Worm (Caenorhabditis elegans): ENCODE results near the gene nspg-13.

- TF ChIP-seq unc-62 (GFP tag; optimal IDR thresholded peaks at IDR 0.05) (no peak), mep-1 (tag; optimal IDR thresholded peaks at IDR 0.05) (no peak), ceh-82 (tag; optimal IDR thresholded peaks at IDR 0.05) (no peak), elt-3 (tag; optimal IDR thresholded peaks at IDR 0.05) (no peak), lin-13 (GFP tag; optimal IDR thresholded peaks at IDR 0.05) (no peak), snu-23 (GFP tag; optimal IDR thresholded peaks at IDR 0.05) (no peak), nhr-19 (GFP tag; conservative IDR thresholded peaks at IDR 0.05) (no peak), snpc-4 (tag; optimal IDR thresholded peaks at IDR 0.05) (no peak)
Measured at ce11 chrX:5293862-5294261, 38.9 kb downstream of the nspg-13 start.

All from whole organism, L1 larva.